Worm (Caenorhabditis elegans) whole organism, L3 larva: ENCODE data around the gene T05A8.2.

Experiments
- ZK546.5 ChIP-seq: sonication (generic microtip); optimal IDR thresholded peaks from 2 replicates; lab custom pipeline; 2017; ENCODE audit warnings: missing biosample characterization, missing genetic modification characterization
- ceh-16 ChIP-seq: sonication (generic microtip); optimal IDR thresholded peaks from 2 replicates; lab custom pipeline; 2017; ENCODE audit warnings: missing biosample characterization, missing genetic modification characterization
- mml-1 ChIP-seq: fragments of 150-350 bp; sonication (generic microtip); optimal IDR thresholded peaks from 3 replicates; lab custom pipeline; 2014; ENCODE audit warnings: missing biosample characterization, missing genetic modification characterization
- nhr-11 ChIP-seq: fragments of 150-350 bp; optimal IDR thresholded peaks from 2 replicates; lab custom pipeline; 2014; ENCODE audit warnings: missing biosample characterization, missing genetic modification characterization
- nhr-237 ChIP-seq: fragments of 150-350 bp; optimal IDR thresholded peaks from 2 replicates; lab custom pipeline; 2014; ENCODE audit warnings: missing biosample characterization, missing genetic modification characterization
- nhr-76 ChIP-seq: fragments of 150-350 bp; sonication (generic microtip); optimal IDR thresholded peaks from 5 replicates; lab custom pipeline; 2014; ENCODE audit warnings: missing biosample characterization, missing genetic modification characterization
- pqm-1 ChIP-seq: fragments of 150-350 bp; optimal IDR thresholded peaks from 2 replicates; lab custom pipeline; 2017; ENCODE audit warnings: missing biosample characterization, missing genetic modification characterization, inconsistent platforms
- tbx-2 ChIP-seq: sonication (generic microtip); optimal IDR thresholded peaks from 2 replicates; lab custom pipeline; 2016; ENCODE audit warnings: mild to moderate bottlenecking, missing genetic modification characterization, missing compliant biosample characterization

DNA sequence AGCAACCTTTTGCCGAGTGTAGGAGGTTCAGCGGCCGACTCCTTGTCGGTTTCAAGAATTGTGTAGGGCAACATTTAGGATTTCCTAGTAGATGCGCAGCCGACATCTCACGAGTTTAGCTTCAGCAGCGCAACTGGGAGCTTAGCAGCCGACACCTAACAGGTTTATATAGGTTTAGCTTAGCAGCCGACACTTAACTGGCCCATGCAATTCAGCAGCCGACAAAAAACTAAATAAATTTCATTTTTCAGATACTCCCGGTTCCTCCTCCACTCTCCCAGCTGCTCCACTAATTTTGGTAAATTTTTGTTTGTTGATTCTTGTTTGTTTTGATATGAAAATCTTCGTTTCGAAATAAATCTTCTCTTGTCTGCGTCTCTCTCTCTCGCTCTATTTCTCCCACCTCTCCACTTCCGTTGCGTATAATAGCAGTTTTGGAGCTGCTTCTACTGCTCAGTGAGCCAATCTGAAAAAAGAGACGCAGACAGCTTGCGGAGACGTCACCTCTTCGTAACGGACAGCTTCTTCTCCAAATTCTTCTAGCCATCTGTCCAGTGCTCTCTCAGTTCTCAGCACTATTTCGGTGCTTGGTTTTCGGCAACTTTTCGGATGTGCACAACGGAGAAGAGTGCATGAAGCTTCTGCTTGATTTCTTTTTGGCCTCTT is 37.3 kb upstream of the T05A8.2 start:
- TF ChIP-seq tbx-2 (tag; lab: Kevin White, UChicago) (peak; percentile 46), mml-1 (tag; lab: Kevin White, UChicago) (no peak), nhr-11 (tag; lab: Kevin White, UChicago) (no peak), nhr-237 (no peak), nhr-76 (no peak), ceh-16 (tag; lab: Kevin White, UChicago) (no peak), pqm-1 (no peak), ZK546.5 (no peak)
